Worm (Caenorhabditis elegans) whole organism, late embryonic: ENCODE measurements around the gene F53F4.1.

Experiments used
- C38D4.7 ChIP-seq: fragments of 200-800 bp; sonication (Bioruptor generic); optimal IDR thresholded peaks from 2 replicates; lab custom pipeline; 2018; ENCODE audit warnings: mild to moderate bottlenecking, missing genetic modification characterization, moderate library complexity, missing compliant biosample characterization
- F13H6.1 ChIP-seq: sonication (generic microtip); optimal IDR thresholded peaks from 2 replicates; lab custom pipeline; 2016; ENCODE audit warnings: missing genetic modification characterization, missing compliant biosample characterization
- K09A11.1 ChIP-seq: sonication (generic microtip); optimal IDR thresholded peaks from 2 replicates; lab custom pipeline; 2017; ENCODE audit warnings: antibody characterized with exemption, mild to moderate bottlenecking, missing genetic modification characterization, missing compliant biosample characterization; ENCODE audit not compliant: insufficient read depth
- Y22D7AL.16 ChIP-seq: sonication (generic microtip); optimal IDR thresholded peaks from 2 replicates; lab custom pipeline; 2016; ENCODE audit warnings: missing genetic modification characterization, missing compliant biosample characterization
- ceh-14 ChIP-seq: sonication (generic microtip); optimal IDR thresholded peaks from 2 replicates; lab custom pipeline; 2016; ENCODE audit warnings: missing genotype, missing genetic modification characterization, missing compliant biosample characterization
- ceh-18 ChIP-seq: sonication (generic microtip); optimal IDR thresholded peaks from 2 replicates; lab custom pipeline; 2016; ENCODE audit warnings: missing genetic modification characterization, missing compliant biosample characterization
- ceh-19 ChIP-seq: fragments of 200-800 bp; sonication (Bioruptor generic); optimal IDR thresholded peaks from 2 replicates; lab custom pipeline; 2018; ENCODE audit warnings: mild to moderate bottlenecking, missing genetic modification characterization, missing compliant biosample characterization
- ceh-2 ChIP-seq: sonication (generic microtip); optimal IDR thresholded peaks from 2 replicates; lab custom pipeline; 2016; ENCODE audit warnings: missing genotype, missing genetic modification characterization, missing compliant biosample characterization
- ceh-24 ChIP-seq: sonication (generic microtip); optimal IDR thresholded peaks from 2 replicates; lab custom pipeline; 2016; ENCODE audit warnings: mild to moderate bottlenecking, missing genetic modification characterization, missing compliant biosample characterization
- ceh-30 ChIP-seq: fragments of 150-350 bp; optimal IDR thresholded peaks from 2 replicates; lab custom pipeline; 2014; ENCODE audit warnings: missing biosample characterization, missing genetic modification characterization
- ceh-31 ChIP-seq: sonication (generic microtip); optimal IDR thresholded peaks from 2 replicates; lab custom pipeline; 2016; ENCODE audit warnings: missing genetic modification characterization, missing compliant biosample characterization
- ceh-34 ChIP-seq: sonication (generic microtip); optimal IDR thresholded peaks from 2 replicates; lab custom pipeline; 2016; ENCODE audit warnings: mild to moderate bottlenecking, missing genetic modification characterization, missing compliant biosample characterization
- ceh-45 ChIP-seq: fragments of 200-800 bp; sonication (Bioruptor generic); IDR thresholded peaks from 2 replicates; pipeline ENCODE4 v1.3.6; 2022; ENCODE audit warnings: missing genetic modification reagents, missing genetic modification characterization, missing compliant biosample characterization
- ceh-48 ChIP-seq: sonication (generic microtip); optimal IDR thresholded peaks from 2 replicates; lab custom pipeline; 2016; ENCODE audit warnings: missing genetic modification characterization, inconsistent platforms, missing compliant biosample characterization
- ceh-6 ChIP-seq: fragments of 200-800 bp; sonication (Bioruptor generic); optimal IDR thresholded peaks from 2 replicates; lab custom pipeline; 2018; ENCODE audit warnings: mild to moderate bottlenecking, missing genetic modification characterization, missing compliant biosample characterization
- ceh-9 ChIP-seq: sonication (generic microtip); optimal IDR thresholded peaks from 2 replicates; lab custom pipeline; 2016; ENCODE audit warnings: mild to moderate bottlenecking, missing genetic modification characterization, inconsistent platforms, missing compliant biosample characterization
- dve-1 ChIP-seq: sonication (generic microtip); optimal IDR thresholded peaks from 2 replicates; lab custom pipeline; 2017; ENCODE audit warnings: antibody characterized with exemption, mild to moderate bottlenecking, missing genetic modification characterization, missing compliant biosample characterization
- elt-2 ChIP-seq: sonication (generic microtip); optimal IDR thresholded peaks from 2 replicates; lab custom pipeline; 2016; ENCODE audit warnings: missing genetic modification reagents, missing genetic modification characterization, missing compliant biosample characterization
- elt-4 ChIP-seq: sonication (generic microtip); optimal IDR thresholded peaks from 2 replicates; lab custom pipeline; 2016; ENCODE audit warnings: missing genetic modification characterization, missing compliant biosample characterization
- ets-4 ChIP-seq: sonication (generic microtip); optimal IDR thresholded peaks from 2 replicates; lab custom pipeline; 2016; ENCODE audit warnings: missing genetic modification characterization, missing compliant biosample characterization
- eyg-1 ChIP-seq: sonication (generic microtip); optimal IDR thresholded peaks from 2 replicates; lab custom pipeline; 2016; ENCODE audit warnings: missing genotype, missing genetic modification characterization, missing compliant biosample characterization
- fkh-10 ChIP-seq: fragments of 150-350 bp; optimal IDR thresholded peaks from 2 replicates; lab custom pipeline; 2014; ENCODE audit warnings: missing biosample characterization, missing genetic modification reagents, missing genetic modification characterization
- fkh-6 ChIP-seq: sonication (generic microtip); optimal IDR thresholded peaks from 2 replicates; lab custom pipeline; 2016; ENCODE audit warnings: missing genetic modification characterization, missing compliant biosample characterization
- gmeb-2 ChIP-seq: sonication (generic microtip); optimal IDR thresholded peaks from 2 replicates; lab custom pipeline; 2016; ENCODE audit warnings: missing genetic modification characterization, inconsistent platforms, missing compliant biosample characterization
- hlh-13 ChIP-seq: fragments of 200-800 bp; sonication (Bioruptor generic); optimal IDR thresholded peaks from 2 replicates; lab custom pipeline; 2018; ENCODE audit warnings: mild to moderate bottlenecking, missing genetic modification characterization, missing compliant biosample characterization
- hlh-15 ChIP-seq: sonication (generic microtip); optimal IDR thresholded peaks from 2 replicates; lab custom pipeline; 2016; ENCODE audit warnings: missing genetic modification characterization, missing compliant biosample characterization
- hlh-30 ChIP-seq: sonication (generic microtip); optimal IDR thresholded peaks from 2 replicates; lab custom pipeline; 2017; ENCODE audit warnings: antibody characterized with exemption, missing genetic modification characterization, missing compliant biosample characterization; ENCODE audit not compliant: insufficient read depth
- hlh-6 ChIP-seq: sonication (generic microtip); optimal IDR thresholded peaks from 2 replicates; lab custom pipeline; 2016; ENCODE audit warnings: missing genotype, missing genetic modification characterization, missing compliant biosample characterization
- hlh-8 ChIP-seq: sonication (generic microtip); optimal IDR thresholded peaks from 2 replicates; lab custom pipeline; 2016; ENCODE audit warnings: missing genotype, missing genetic modification characterization, missing compliant biosample characterization
- lim-6 ChIP-seq: sonication (generic microtip); optimal IDR thresholded peaks from 2 replicates; lab custom pipeline; 2016; ENCODE audit warnings: missing genetic modification characterization, missing compliant biosample characterization
- lin-11 ChIP-seq: fragments of 200-800 bp; sonication (Bioruptor generic); optimal IDR thresholded peaks from 2 replicates; lab custom pipeline; 2018; ENCODE audit warnings: mild to moderate bottlenecking, missing genetic modification characterization, missing compliant biosample characterization
- madf-2 ChIP-seq: sonication (generic microtip); optimal IDR thresholded peaks from 2 replicates; lab custom pipeline; 2017; ENCODE audit warnings: missing genetic modification characterization, missing compliant biosample characterization
- mec-3 ChIP-seq: sonication (generic microtip); optimal IDR thresholded peaks from 2 replicates; lab custom pipeline; 2016; ENCODE audit warnings: borderline replicate concordance, missing genetic modification characterization, missing compliant biosample characterization
- nfya-1 ChIP-seq: sonication (generic microtip); optimal IDR thresholded peaks from 2 replicates; lab custom pipeline; 2017; ENCODE audit warnings: missing genetic modification characterization, mild to moderate bottlenecking, missing compliant biosample characterization, antibody characterized with exemption, moderate library complexity
- npax-4 ChIP-seq: sonication (generic microtip); optimal IDR thresholded peaks from 2 replicates; lab custom pipeline; 2016; ENCODE audit warnings: missing genetic modification characterization, missing compliant biosample characterization
- pag-3 ChIP-seq: sonication (generic microtip); optimal IDR thresholded peaks from 2 replicates; lab custom pipeline; 2016; ENCODE audit warnings: missing compliant biosample characterization, missing genetic modification characterization, borderline replicate concordance
- pat-9 ChIP-seq: fragments of 200-800 bp; sonication (Bioruptor generic); optimal IDR thresholded peaks from 2 replicates; lab custom pipeline; 2018; ENCODE audit warnings: mild to moderate bottlenecking, missing genetic modification characterization, moderate library complexity, missing compliant biosample characterization
- pax-1 ChIP-seq: fragments of 150-350 bp; optimal IDR thresholded peaks from 2 replicates; lab custom pipeline; 2014; ENCODE audit warnings: missing biosample characterization, missing genetic modification characterization
- pha-2 ChIP-seq: sonication (generic microtip); optimal IDR thresholded peaks from 2 replicates; lab custom pipeline; 2017; ENCODE audit warnings: mild to moderate bottlenecking, missing genetic modification characterization, missing compliant biosample characterization
- pha-4 ChIP-seq: fragments of 150-350 bp; optimal IDR thresholded peaks from 2 replicates; lab custom pipeline; 2018; ENCODE audit warnings: missing biosample characterization, missing genetic modification reagents, missing genetic modification characterization
- rnt-1 ChIP-seq: sonication (generic microtip); optimal IDR thresholded peaks from 2 replicates; lab custom pipeline; 2016; ENCODE audit warnings: missing genetic modification characterization, missing compliant biosample characterization
- sox-2 ChIP-seq: fragments of 200-800 bp; sonication (Bioruptor generic); IDR thresholded peaks from 2 replicates; pipeline ENCODE4 v1.3.6; 2022; ENCODE audit warnings: missing genetic modification reagents, missing genetic modification characterization, missing compliant biosample characterization
- syd-9 ChIP-seq: sonication (generic microtip); optimal IDR thresholded peaks from 2 replicates; lab custom pipeline; 2016; ENCODE audit warnings: mild to moderate bottlenecking, missing genetic modification characterization, moderate library complexity, missing compliant biosample characterization
- tbx-7 ChIP-seq: sonication (generic microtip); optimal IDR thresholded peaks from 2 replicates; lab custom pipeline; 2016; ENCODE audit warnings: missing genotype, missing genetic modification characterization, missing compliant biosample characterization
- ttx-3 ChIP-seq: sonication (generic microtip); optimal IDR thresholded peaks from 2 replicates; lab custom pipeline; 2016; ENCODE audit warnings: missing genetic modification reagents, missing genetic modification characterization, missing compliant biosample characterization
- unc-55 ChIP-seq: sonication (generic microtip); optimal IDR thresholded peaks from 2 replicates; lab custom pipeline; 2017; ENCODE audit warnings: missing biosample characterization, missing genetic modification reagents, missing genetic modification characterization
- unc-86 ChIP-seq: sonication (generic microtip); optimal IDR thresholded peaks from 2 replicates; lab custom pipeline; 2016; ENCODE audit warnings: missing genetic modification characterization, missing compliant biosample characterization
- zip-5 ChIP-seq: sonication (generic microtip); optimal IDR thresholded peaks from 2 replicates; lab custom pipeline; 2016; ENCODE audit warnings: missing genetic modification characterization, missing compliant biosample characterization
- ztf-16 ChIP-seq: sonication (generic microtip); optimal IDR thresholded peaks from 2 replicates; lab custom pipeline; 2017; ENCODE audit warnings: missing genetic modification characterization, missing compliant biosample characterization

Gene F53F4.1

DNA sequence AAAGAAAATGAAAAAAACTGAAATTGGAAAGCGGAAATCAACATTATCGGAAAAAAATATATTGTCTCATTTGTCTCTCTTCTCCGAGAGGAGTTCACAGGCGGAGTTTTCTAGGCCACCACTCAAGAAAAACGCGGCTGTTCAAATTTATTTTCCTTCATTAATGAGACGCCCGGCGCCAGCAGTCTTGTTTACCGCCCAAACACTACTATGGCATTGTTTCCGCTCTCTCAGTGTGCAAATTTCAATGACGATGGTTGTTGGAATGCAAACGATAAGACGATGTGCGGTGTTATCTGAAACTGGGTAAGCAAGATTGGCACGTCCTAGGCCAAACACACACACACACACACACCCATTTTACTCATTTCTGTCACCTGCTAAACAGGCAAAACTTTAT, 27.8 kb upstream of the F53F4.1 start, which contains the start of gene cav-2 (continued):
- TF ChIP-seq tbx-7 = peak; percentile 86
- TF ChIP-seq gmeb-2 = no peak
- TF ChIP-seq hlh-6 (tag; lab: Kevin White, UChicago) = no peak
- peak; percentile 91 for TF ChIP-seq ceh-2 (tag; lab: Kevin White, UChicago)
- no peak for TF ChIP-seq syd-9 (tag; lab: Kevin White, UChicago)
- TF ChIP-seq F13H6.1 (tag; lab: Kevin White, UChicago) = peak; percentile 57
- TF ChIP-seq unc-55 (GFP tag; lab: Kevin White, UChicago) = no peak
- no peak for TF ChIP-seq ttx-3 (tag; lab: Kevin White, UChicago)
- peak; percentile 63 for TF ChIP-seq ceh-14
- peak; percentile 55 for TF ChIP-seq hlh-8 (tag; lab: Kevin White, UChicago)
- TF ChIP-seq ceh-31 = peak; percentile 89
- TF ChIP-seq lin-11 (tag; lab: Kevin White, UChicago) = no peak
- no peak for TF ChIP-seq hlh-13
- peak; percentile 68 for TF ChIP-seq zip-5 (tag; lab: Kevin White, UChicago)
- peak; percentile 1 for TF ChIP-seq dve-1 (tag; lab: Kevin White, UChicago)
- TF ChIP-seq fkh-10 = no peak
- no peak for TF ChIP-seq ceh-9 (tag; lab: Kevin White, UChicago)
- no peak for TF ChIP-seq npax-4
- no peak for TF ChIP-seq sox-2
- TF ChIP-seq ceh-24 (tag; lab: Kevin White, UChicago) = no peak
- no peak for TF ChIP-seq ceh-45
- TF ChIP-seq unc-86 (tag; lab: Kevin White, UChicago) = peak; percentile 12
- no peak for TF ChIP-seq madf-2 (tag; lab: Kevin White, UChicago)
- peak; percentile 13 for TF ChIP-seq ceh-48 (tag; lab: Kevin White, UChicago)
- TF ChIP-seq nfya-1 (tag; lab: Kevin White, UChicago) = peak; percentile 26
- TF ChIP-seq pat-9 (tag; lab: Kevin White, UChicago) = no peak
- TF ChIP-seq pag-3 (tag; lab: Kevin White, UChicago) = no peak
- TF ChIP-seq ceh-18 (tag; lab: Kevin White, UChicago) = peak; percentile 48
- TF ChIP-seq ceh-30 = no peak
- no peak for TF ChIP-seq pha-4 (tag; lab: Kevin White, UChicago)
- TF ChIP-seq ceh-34 = peak; percentile 46
- TF ChIP-seq hlh-30 = no peak
- no peak for TF ChIP-seq ztf-16 (tag; lab: Kevin White, UChicago)
- no peak for TF ChIP-seq K09A11.1 (tag; lab: Kevin White, UChicago)
- TF ChIP-seq C38D4.7 = no peak
- TF ChIP-seq Y22D7AL.16 (tag; lab: Kevin White, UChicago) = no peak
- TF ChIP-seq elt-2 (tag; lab: Kevin White, UChicago) = peak; percentile 81
- no peak for TF ChIP-seq lim-6
- TF ChIP-seq ceh-19 = no peak
- peak; percentile 10 for TF ChIP-seq eyg-1
- TF ChIP-seq mec-3 (tag; lab: Kevin White, UChicago) = peak; percentile 80
- TF ChIP-seq elt-4 = no peak
- peak; percentile 65 for TF ChIP-seq rnt-1 (tag; lab: Kevin White, UChicago)
- TF ChIP-seq ets-4 (tag; lab: Kevin White, UChicago) = peak; percentile 83
- TF ChIP-seq hlh-15 (tag; lab: Kevin White, UChicago) = no peak
- peak; percentile 41 for TF ChIP-seq fkh-6 (tag; lab: Kevin White, UChicago)
- TF ChIP-seq pax-1 = no peak
- no peak for TF ChIP-seq pha-2 (tag; lab: Kevin White, UChicago)
- no peak for TF ChIP-seq ceh-6
